Fruit fly (Drosophila melanogaster) whole organism, pupa: ENCODE measurements around the gene Targ1.
A peak's percentile ranks its signal among the peaks of the same experiment; 100 is the strongest.

Experiments used
- CG10348 ChIP-seq: fragments of 200-800 bp; sonication (Bioruptor generic); IDR thresholded peaks from 2 replicates; pipeline ENCODE4 v1.3.6; 2022; ENCODE audit warnings: missing biosample characterization, missing genetic modification characterization
- CG12605 ChIP-seq: fragments of 200-800 bp; sonication (Bioruptor generic); IDR thresholded peaks from 2 replicates; pipeline ENCODE4 v1.3.6; 2022; ENCODE audit warnings: missing biosample characterization, missing genetic modification characterization
- CG13204 ChIP-seq: fragments of 200-800 bp; sonication (Bioruptor generic); optimal IDR thresholded peaks from 2 replicates; lab custom pipeline; 2018; ENCODE audit warnings: missing biosample characterization, mild to moderate bottlenecking, missing genetic modification characterization, moderate library complexity
- CG14655 ChIP-seq: fragments of 200-800 bp; sonication (Bioruptor generic); optimal IDR thresholded peaks from 3 replicates; lab custom pipeline; 2017; ENCODE audit warnings: mild to moderate bottlenecking, missing biosample characterization, missing genetic modification reagents, missing genetic modification characterization
- CG15710 ChIP-seq: fragments of 200-800 bp; sonication (Bioruptor generic); optimal IDR thresholded peaks from 2 replicates; lab custom pipeline; 2018; ENCODE audit warnings: missing biosample characterization, mild to moderate bottlenecking, missing genetic modification characterization, moderate library complexity
- CG17806 ChIP-seq: fragments of 200-800 bp; sonication (Bioruptor generic); optimal IDR thresholded peaks from 2 replicates; lab custom pipeline; 2018; ENCODE audit warnings: missing biosample characterization, mild to moderate bottlenecking, missing genetic modification characterization, moderate library complexity
- CG32121 ChIP-seq: fragments of 200-800 bp; sonication (Bioruptor generic); IDR thresholded peaks from 2 replicates; pipeline ENCODE4 v1.3.6; 2022; ENCODE audit warnings: missing biosample characterization, missing genetic modification characterization
- CG34367 ChIP-seq: fragments of 200-800 bp; sonication (Bioruptor generic); optimal IDR thresholded peaks from 2 replicates; lab custom pipeline; 2018; ENCODE audit warnings: missing biosample characterization, mild to moderate bottlenecking, missing genetic modification characterization
- CG4496 ChIP-seq: fragments of 200-800 bp; sonication (Bioruptor generic); IDR thresholded peaks from 3 replicates; pipeline ENCODE4 v1.3.6; 2022; ENCODE audit warnings: missing biosample characterization, missing genetic modification characterization
- CG8159 ChIP-seq: fragments of 200-800 bp; sonication (Bioruptor generic); optimal IDR thresholded peaks from 3 replicates; lab custom pipeline; 2018; ENCODE audit warnings: missing biosample characterization, mild to moderate bottlenecking, missing genetic modification characterization, moderate library complexity
- CG8301 ChIP-seq: fragments of 200-800 bp; sonication (Bioruptor generic); optimal IDR thresholded peaks from 2 replicates; lab custom pipeline; 2018; ENCODE audit warnings: missing biosample characterization, mild to moderate bottlenecking, missing genetic modification characterization
- CG9948 ChIP-seq: fragments of 200-800 bp; sonication (Bioruptor generic); optimal IDR thresholded peaks from 2 replicates; lab custom pipeline; 2018; ENCODE audit warnings: missing biosample characterization, mild to moderate bottlenecking, missing genetic modification characterization, moderate library complexity
- D1 ChIP-seq: fragments of 200-800 bp; sonication (Bioruptor generic); optimal IDR thresholded peaks from 2 replicates; lab custom pipeline; 2018; ENCODE audit warnings: missing biosample characterization, mild to moderate bottlenecking, missing genetic modification characterization, moderate library complexity
- EcR ChIP-seq: fragments of 200-800 bp; sonication (Bioruptor generic); optimal IDR thresholded peaks from 3 replicates; lab custom pipeline; 2019; ENCODE audit warnings: missing biosample characterization, missing genetic modification characterization, mild to moderate bottlenecking, moderate library complexity, missing genetic modification reagents
- Ets98B ChIP-seq: fragments of 200-800 bp; sonication (Bioruptor generic); IDR thresholded peaks from 2 replicates; pipeline ENCODE4 v1.3.6; 2022; ENCODE audit warnings: missing biosample characterization, missing genetic modification characterization
- Pif1A ChIP-seq: fragments of 200-800 bp; sonication (Bioruptor generic); optimal IDR thresholded peaks from 3 replicates; lab custom pipeline; 2016; ENCODE audit warnings: missing biosample characterization, missing genetic modification characterization
- Pif1B ChIP-seq: fragments of 200-800 bp; sonication (Bioruptor generic); optimal IDR thresholded peaks from 3 replicates; lab custom pipeline; 2016; ENCODE audit warnings: missing biosample characterization, missing genetic modification characterization
- Snoo ChIP-seq: fragments of 200-800 bp; sonication (Bioruptor generic); optimal IDR thresholded peaks from 3 replicates; lab custom pipeline; 2017; ENCODE audit warnings: missing biosample characterization, mild to moderate bottlenecking, missing genetic modification characterization, inconsistent platforms
- fd96Ca ChIP-seq: fragments of 200-800 bp; sonication (Bioruptor generic); IDR thresholded peaks from 3 replicates; pipeline ENCODE4 v1.3.6; 2022; ENCODE audit warnings: missing biosample characterization, missing genetic modification characterization
- gl ChIP-seq: fragments of 200-800 bp; sonication (Bioruptor generic); optimal IDR thresholded peaks from 2 replicates; lab custom pipeline; 2018; ENCODE audit warnings: missing biosample characterization, mild to moderate bottlenecking, missing genetic modification characterization
- rn ChIP-seq: fragments of 200-800 bp; sonication (Bioruptor generic); IDR thresholded peaks from 2 replicates; pipeline ENCODE4 v1.3.6; 2022; ENCODE audit warnings: missing biosample characterization, missing genetic modification characterization

Gene Targ1

DNA sequence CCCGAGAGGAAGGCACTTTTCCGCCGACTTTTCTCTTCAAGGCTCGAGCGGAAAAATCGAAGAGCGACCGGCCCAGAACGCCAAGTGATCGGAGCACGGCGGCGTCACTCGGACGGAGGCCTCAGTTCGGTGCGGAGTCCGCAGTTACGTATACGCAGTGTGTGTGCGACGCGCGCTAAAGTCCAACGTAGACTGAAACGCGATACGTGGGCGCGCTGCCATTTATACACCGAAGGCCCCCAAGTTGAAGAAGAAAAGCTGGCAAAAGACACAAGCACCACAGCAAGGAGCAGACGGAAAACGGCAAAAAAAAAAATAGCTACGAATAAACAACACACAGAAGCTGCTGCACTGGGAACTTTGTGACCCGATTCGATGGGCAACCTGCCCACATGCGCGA, 9.5 kb downstream of the Targ1 start, which contains the start of gene CG42337:
TSS of gene CG42337 (minus strand) at position 194 of the 400 bp plus-strand sequence.
- TF ChIP-seq CG10348 (GFP tag; lab: Robert Waterston, UW), result no peak
- TF ChIP-seq CG8159 (tag; lab: Kevin White, UChicago), result no peak
- 0 out of 3 replicates have a peak, but pooled peaks have one; percentile 28 for TF ChIP-seq fd96Ca (GFP tag; lab: Robert Waterston, UW)
- no peak for TF ChIP-seq CG32121 (GFP tag; lab: Robert Waterston, UW)
- no peak for TF ChIP-seq D1 (tag; lab: Kevin White, UChicago)
- TF ChIP-seq EcR (GFP tag; lab: Kevin White, UChicago), result no peak
- TF ChIP-seq CG12605 (GFP tag; lab: Robert Waterston, UW), result no peak
- TF ChIP-seq CG13204, result no peak
- TF ChIP-seq Pif1A, result no peak
- TF ChIP-seq CG15710 (tag; lab: Kevin White, UChicago), result no peak
- no peak for TF ChIP-seq CG14655 (GFP tag; lab: Kevin White, UChicago)
- TF ChIP-seq CG4496, result 0 out of 3 replicates have a peak, but pooled peaks have one; percentile 15
- no peak for TF ChIP-seq gl

dm6 chr3L:21192024-21192423, 10.7 kb downstream of the Targ1 start:
- TF ChIP-seq D1 (tag; lab: Kevin White, UChicago) (no peak), CG9948 (tag; lab: Kevin White, UChicago) (no peak), Snoo (tag; lab: Kevin White, UChicago) (no peak), rn (no peak), CG8301 (tag; lab: Kevin White, UChicago) (no peak), CG12605 (GFP tag; lab: Robert Waterston, UW) (no peak), CG34367 (tag; lab: Kevin White, UChicago) (no peak), CG8159 (tag; lab: Kevin White, UChicago) (no peak), Pif1B (GFP tag; lab: Kevin White, UChicago) (no peak), EcR (GFP tag; lab: Kevin White, UChicago) (no peak), gl (no peak), CG17806 (tag; lab: Kevin White, UChicago) (no peak)

DNA sequence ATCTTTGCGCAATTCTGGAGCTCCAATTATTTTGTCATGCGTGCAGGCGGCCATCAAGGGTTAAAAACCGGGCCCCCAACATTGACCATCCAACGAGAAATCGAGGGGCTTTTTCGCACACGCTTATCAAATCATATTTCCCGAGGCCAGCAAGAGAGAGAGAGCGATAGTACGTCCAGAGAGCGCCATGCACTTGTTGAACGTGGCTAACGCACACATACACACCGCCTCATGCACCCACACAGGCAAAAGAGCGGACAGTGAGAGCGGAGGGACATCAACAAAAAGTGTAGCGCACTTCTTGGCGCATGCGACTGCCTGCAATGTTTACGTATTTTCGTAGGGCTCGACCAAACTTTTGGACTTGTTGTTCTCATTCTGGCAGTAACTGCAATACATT, 16.2 kb downstream of the Targ1 start:
- TF ChIP-seq CG12605 (GFP tag; lab: Robert Waterston, UW) (peak; percentile 93), Snoo (tag; lab: Kevin White, UChicago) (no peak), CG8159 (tag; lab: Kevin White, UChicago) (no peak), EcR (GFP tag; lab: Kevin White, UChicago) (no peak)

dm6 chr3L:21185622-21186021, 17.1 kb downstream of the Targ1 start:
- no peak for TF ChIP-seq CG13204
- no peak for TF ChIP-seq Ets98B (GFP tag; lab: Robert Waterston, UW)
- no peak for TF ChIP-seq CG14655 (GFP tag; lab: Kevin White, UChicago)
- no peak for TF ChIP-seq CG9948 (tag; lab: Kevin White, UChicago)
- no peak for TF ChIP-seq CG34367 (tag; lab: Kevin White, UChicago)
- TF ChIP-seq D1 (tag; lab: Kevin White, UChicago), result no peak

DNA sequence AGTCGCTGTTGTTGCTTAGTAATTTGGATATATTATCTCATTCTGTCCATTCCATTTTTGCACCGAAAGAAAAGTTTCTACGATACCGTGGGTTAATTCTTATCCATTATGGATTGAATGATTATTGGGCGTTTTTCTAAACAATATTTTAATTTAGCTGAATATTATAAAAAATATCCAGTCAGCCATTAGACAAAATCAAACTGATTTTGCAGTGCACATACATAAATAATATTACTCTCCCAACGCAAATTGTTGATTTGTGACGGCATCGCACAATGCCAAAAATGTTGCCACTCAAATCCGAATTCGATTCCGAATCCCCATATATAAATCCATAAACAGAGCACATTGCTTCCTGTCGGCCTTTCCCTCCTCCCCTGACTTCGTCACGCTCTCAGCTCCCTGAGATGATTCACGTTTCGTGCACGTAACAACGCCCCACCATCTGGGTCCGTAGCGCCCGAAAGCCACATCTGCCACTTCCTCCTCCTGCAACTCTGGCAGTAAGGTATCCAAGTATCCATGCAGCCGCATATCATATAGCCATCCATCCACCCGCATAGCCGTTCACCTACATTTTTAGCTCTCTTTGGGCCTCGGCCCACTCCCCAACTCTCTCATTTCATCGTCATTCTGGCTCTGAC, 25.6 kb downstream of the Targ1 start:
- no peak for TF ChIP-seq CG14655 (GFP tag; lab: Kevin White, UChicago)
- peak; percentile 58 for TF ChIP-seq CG12605 (GFP tag; lab: Robert Waterston, UW)
- no peak for TF ChIP-seq CG10348 (GFP tag; lab: Robert Waterston, UW)
- TF ChIP-seq rn, result peak; percentile 45
- no peak for TF ChIP-seq gl
- TF ChIP-seq Pif1B (GFP tag; lab: Kevin White, UChicago), result peak; percentile 41
- peak; percentile 27 for TF ChIP-seq CG13204
- TF ChIP-seq Pif1A, result peak; percentile 60
- peak; percentile 44 for TF ChIP-seq CG8159 (tag; lab: Kevin White, UChicago)
- TF ChIP-seq Snoo (tag; lab: Kevin White, UChicago), result peak; percentile 14
- TF ChIP-seq Ets98B (GFP tag; lab: Robert Waterston, UW), result peak; percentile 78
- TF ChIP-seq CG15710 (tag; lab: Kevin White, UChicago), result peak; percentile 21
- TF ChIP-seq CG9948 (tag; lab: Kevin White, UChicago), result no peak
- TF ChIP-seq CG8301 (tag; lab: Kevin White, UChicago), result peak; percentile 61
- TF ChIP-seq CG4496, result peak; percentile 81; the same call in 2 of the 3 replicates
- no peak for TF ChIP-seq EcR (GFP tag; lab: Kevin White, UChicago)
- TF ChIP-seq CG17806 (tag; lab: Kevin White, UChicago), result peak; percentile 47
- TF ChIP-seq fd96Ca (GFP tag; lab: Robert Waterston, UW), result no peak
- peak; percentile 5 for TF ChIP-seq CG34367 (tag; lab: Kevin White, UChicago)
- peak; percentile 62 for TF ChIP-seq D1 (tag; lab: Kevin White, UChicago)
- peak; percentile 74 for TF ChIP-seq CG32121 (GFP tag; lab: Robert Waterston, UW)

- TF ChIP-seq Snoo (tag; lab: Kevin White, UChicago) (no peak), fd96Ca (GFP tag; lab: Robert Waterston, UW) (0 out of 3 replicates have a peak, but pooled peaks have one; percentile 5)
Observed at dm6 chr3L:21176276-21176934, 26.3 kb downstream of the Targ1 start.
